Worm (Caenorhabditis elegans) whole organism, L3 larva: ENCODE data around the gene nfya-1.

Experiments used
- ama-1 ChIP-seq: fragments of 150-350 bp; optimal IDR thresholded peaks from 2 replicates; lab custom pipeline; 2018
- ceh-9 ChIP-seq: sonication (generic microtip); optimal IDR thresholded peaks from 2 replicates; lab custom pipeline; 2018; ENCODE audit warnings: missing biosample characterization, missing genetic modification characterization
- daf-12 ChIP-seq: fragments of 150-350 bp; optimal IDR thresholded peaks from 2 replicates; lab custom pipeline; 2014; ENCODE audit warnings: missing biosample characterization, missing genetic modification reagents, missing genetic modification characterization
- fos-1 ChIP-seq: fragments of 150-350 bp; optimal IDR thresholded peaks from 2 replicates; lab custom pipeline; 2014; ENCODE audit warnings: missing biosample characterization, missing genetic modification characterization
- lin-39 ChIP-seq: fragments of 150-350 bp; optimal IDR thresholded peaks from 2 replicates; lab custom pipeline; 2018; ENCODE audit warnings: missing biosample characterization, missing genetic modification reagents, missing genetic modification characterization
- mdl-1 ChIP-seq: fragments of 150-350 bp; optimal IDR thresholded peaks from 2 replicates; lab custom pipeline; 2014; ENCODE audit warnings: missing biosample characterization, missing genetic modification characterization
- nfya-1 ChIP-seq: sonication (generic microtip); optimal IDR thresholded peaks from 2 replicates; lab custom pipeline; 2017; ENCODE audit warnings: missing genetic modification characterization, mild to moderate bottlenecking, missing compliant biosample characterization, antibody characterized with exemption, moderate library complexity; ENCODE audit not compliant: insufficient read depth
- nhr-11 ChIP-seq: fragments of 150-350 bp; optimal IDR thresholded peaks from 2 replicates; lab custom pipeline; 2014; ENCODE audit warnings: missing biosample characterization, missing genetic modification characterization
- nhr-12 ChIP-seq: fragments of 150-350 bp; optimal IDR thresholded peaks from 2 replicates; lab custom pipeline; 2014; ENCODE audit warnings: missing biosample characterization, missing genetic modification characterization
- nhr-237 ChIP-seq: fragments of 150-350 bp; optimal IDR thresholded peaks from 2 replicates; lab custom pipeline; 2014; ENCODE audit warnings: missing biosample characterization, missing genetic modification characterization
- nhr-67 ChIP-seq: fragments of 150-350 bp; optimal IDR thresholded peaks from 2 replicates; lab custom pipeline; 2014; ENCODE audit warnings: missing biosample characterization, missing genetic modification characterization
- pha-4 ChIP-seq: fragments of 150-350 bp; optimal IDR thresholded peaks from 2 replicates; lab custom pipeline; 2014; ENCODE audit warnings: missing biosample characterization, missing genetic modification reagents, missing genetic modification characterization
- ztf-11 ChIP-seq: fragments of 150-350 bp; optimal IDR thresholded peaks from 2 replicates; lab custom pipeline; 2014; ENCODE audit warnings: missing biosample characterization, missing genetic modification characterization

DNA sequence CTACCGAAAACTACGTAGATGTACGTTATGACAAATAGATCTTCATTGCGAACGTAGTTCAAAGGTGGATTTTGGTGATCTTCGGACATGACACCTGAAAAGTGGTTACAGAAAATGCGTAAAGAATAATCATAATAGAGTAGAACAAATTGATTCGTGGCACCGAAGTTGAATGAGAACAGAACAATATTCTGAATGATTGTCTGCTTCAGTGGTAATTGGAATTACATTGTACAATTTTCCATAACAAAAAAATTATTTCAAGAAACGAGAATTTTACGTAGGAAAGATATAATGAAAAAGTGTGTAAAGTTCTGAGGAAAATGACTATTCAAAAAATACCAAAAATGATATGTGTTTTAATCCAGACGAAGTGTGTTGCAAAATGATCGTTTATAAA lies 44.0 kb downstream of the nfya-1 start, which contains the start of gene Y62H9A.10:
- TF ChIP-seq ceh-9 (tag; lab: Kevin White, UChicago) (no peak), nhr-237 (tag; lab: Kevin White, UChicago) (no peak), nhr-67 (tag; lab: Kevin White, UChicago) (no peak), daf-12 (tag; lab: Kevin White, UChicago) (no peak), nhr-11 (tag; lab: Kevin White, UChicago) (no peak), pha-4 (tag; lab: Kevin White, UChicago) (no peak), mdl-1 (tag; lab: Kevin White, UChicago) (no peak), ama-1 (no peak), fos-1 (tag; lab: Kevin White, UChicago) (no peak), lin-39 (no peak), ztf-11 (tag; lab: Kevin White, UChicago) (no peak), nfya-1 (no peak), nhr-12 (tag; lab: Kevin White, UChicago) (no peak)
